Worm (Caenorhabditis elegans) whole organism, mixed stage, embryonic: ENCODE results near the gene myo-2.

Source experiments
- ces-1 ChIP-seq: fragments of 150-350 bp; optimal IDR thresholded peaks from 2 replicates; lab custom pipeline; 2014; ENCODE audit warnings: missing biosample characterization, missing genetic modification reagents, missing genetic modification characterization
- elt-1 ChIP-seq: sonication (generic microtip); optimal IDR thresholded peaks from 2 replicates; lab custom pipeline; 2017; ENCODE audit warnings: missing genetic modification characterization, mild to moderate bottlenecking, missing compliant biosample characterization, antibody characterized with exemption, moderate library complexity, borderline replicate concordance; ENCODE audit not compliant: insufficient read depth
- elt-3 ChIP-seq: fragments of 150-350 bp; optimal IDR thresholded peaks from 2 replicates; lab custom pipeline; 2014; ENCODE audit warnings: missing biosample characterization, missing genetic modification characterization
- lin-32 ChIP-seq: fragments of 200-800 bp; sonication (Bioruptor generic); optimal IDR thresholded peaks from 2 replicates; lab custom pipeline; 2018; ENCODE audit warnings: mild to moderate bottlenecking, missing genetic modification characterization, missing compliant biosample characterization
- nhr-12 ChIP-seq: fragments of 150-350 bp; optimal IDR thresholded peaks from 2 replicates; lab custom pipeline; 2014; ENCODE audit warnings: missing biosample characterization, missing genetic modification characterization
- nhr-237 ChIP-seq: fragments of 150-350 bp; optimal IDR thresholded peaks from 2 replicates; lab custom pipeline; 2014; ENCODE audit warnings: missing biosample characterization, missing genetic modification characterization
- nhr-76 ChIP-seq: sonication (generic microtip); optimal IDR thresholded peaks from 2 replicates; lab custom pipeline; 2017; ENCODE audit warnings: missing biosample characterization, missing genetic modification characterization
- pha-4 ChIP-seq: fragments of 150-350 bp; optimal IDR thresholded peaks from 2 replicates; lab custom pipeline; 2018; ENCODE audit warnings: missing biosample characterization, missing genetic modification reagents, missing genetic modification characterization
- snpc-4 ChIP-seq: fragments of 150-350 bp; optimal IDR thresholded peaks from 2 replicates; lab custom pipeline; 2014; ENCODE audit warnings: missing biosample characterization, missing genetic modification characterization
- unc-39 ChIP-seq: fragments of 150-350 bp; optimal IDR thresholded peaks from 2 replicates; lab custom pipeline; 2014; ENCODE audit warnings: missing biosample characterization, missing genetic modification characterization
- unc-62 ChIP-seq: fragments of 150-350 bp; optimal IDR thresholded peaks from 2 replicates; lab custom pipeline; 2014; ENCODE audit warnings: missing biosample characterization, missing genetic modification reagents, missing genetic modification characterization
- ztf-11 ChIP-seq: fragments of 150-350 bp; optimal IDR thresholded peaks from 2 replicates; lab custom pipeline; 2014; ENCODE audit warnings: missing biosample characterization, missing genetic modification characterization

DNA sequence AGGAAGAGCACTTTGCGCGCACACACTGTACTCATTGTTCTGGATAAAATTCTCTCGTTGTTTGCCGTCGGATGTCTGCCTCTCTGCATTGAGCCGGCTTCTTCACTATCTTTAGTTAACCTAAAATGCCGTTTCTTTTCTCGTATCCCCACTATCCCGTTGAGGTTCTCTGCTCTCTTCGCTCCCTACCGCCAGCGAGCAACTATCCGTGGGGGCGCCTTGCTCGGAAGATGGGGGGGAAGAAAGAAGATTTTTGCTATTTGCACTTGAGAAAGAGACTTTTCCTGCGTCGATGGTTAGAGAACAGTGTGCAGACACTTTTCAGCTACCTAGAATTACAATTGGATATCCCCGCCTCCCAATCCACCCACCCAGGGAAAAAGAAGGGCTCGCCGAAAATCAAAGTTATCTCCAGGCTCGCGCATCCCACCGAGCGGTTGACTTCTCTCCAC is at the start of gene myo-2:
- TF ChIP-seq unc-62 (GFP tag; lab: Kevin White, UChicago) (no peak), ztf-11 (tag; lab: Kevin White, UChicago) (no peak), nhr-237 (no peak), lin-32 (GFP tag; lab: Kevin White, UChicago) (no peak), elt-3 (tag; lab: Kevin White, UChicago) (no peak), elt-1 (no peak), snpc-4 (tag; lab: Kevin White, UChicago) (no peak), ces-1 (GFP tag; lab: Kevin White, UChicago) (no peak), nhr-12 (tag; lab: Kevin White, UChicago) (no peak), unc-39 (tag; lab: Kevin White, UChicago) (no peak), pha-4 (tag; lab: Kevin White, UChicago) (peak; percentile 17), nhr-76 (tag; lab: Kevin White, UChicago) (no peak)
